Worm (Caenorhabditis elegans) whole organism, mixed stage, embryonic: Measurements from ENCODE around the gene T11B7.2.
A peak's percentile ranks its signal among the peaks of the same experiment; 100 is the strongest.

ENCODE experiments used
- M03D4.4 ChIP-seq: sonication (generic microtip); optimal IDR thresholded peaks from 2 replicates; lab custom pipeline; 2017; ENCODE audit warnings: mild to moderate bottlenecking, missing genetic modification characterization, missing compliant biosample characterization
- bed-3 ChIP-seq: fragments of 200-800 bp; sonication (Bioruptor generic); optimal IDR thresholded peaks from 3 replicates; lab custom pipeline; 2018; ENCODE audit warnings: mild to moderate bottlenecking, missing genetic modification characterization, moderate library complexity, missing compliant biosample characterization
- blmp-1 ChIP-seq: fragments of 150-350 bp; optimal IDR thresholded peaks from 2 replicates; lab custom pipeline; 2014; ENCODE audit warnings: missing biosample characterization, missing genetic modification characterization
- ceh-39 ChIP-seq: fragments of 150-350 bp; optimal IDR thresholded peaks from 2 replicates; lab custom pipeline; 2014; ENCODE audit warnings: missing biosample characterization, missing genetic modification characterization
- ceh-43 ChIP-seq: fragments of 200-800 bp; sonication (Bioruptor generic); optimal IDR thresholded peaks from 2 replicates; lab custom pipeline; 2018; ENCODE audit warnings: mild to moderate bottlenecking, missing genetic modification characterization, moderate library complexity, missing compliant biosample characterization
- ceh-83 ChIP-seq: fragments of 200-800 bp; sonication (Bioruptor generic); optimal IDR thresholded peaks from 2 replicates; lab custom pipeline; 2018; ENCODE audit warnings: mild to moderate bottlenecking, missing genetic modification characterization, missing compliant biosample characterization
- ces-1 ChIP-seq: fragments of 150-350 bp; optimal IDR thresholded peaks from 2 replicates; lab custom pipeline; 2014; ENCODE audit warnings: missing biosample characterization, missing genetic modification reagents, missing genetic modification characterization
- cnd-1 ChIP-seq: fragments of 200-800 bp; sonication (Bioruptor generic); optimal IDR thresholded peaks from 2 replicates; lab custom pipeline; 2018; ENCODE audit warnings: mild to moderate bottlenecking, missing genetic modification characterization, missing compliant biosample characterization
- drap-1 ChIP-seq: fragments of 200-800 bp; sonication (Bioruptor generic); optimal IDR thresholded peaks from 3 replicates; lab custom pipeline; 2018; ENCODE audit warnings: mild to moderate bottlenecking, missing genetic modification characterization, missing compliant biosample characterization
- elt-1 ChIP-seq: sonication (generic microtip); optimal IDR thresholded peaks from 2 replicates; lab custom pipeline; 2017; ENCODE audit warnings: missing genetic modification characterization, mild to moderate bottlenecking, missing compliant biosample characterization, antibody characterized with exemption, moderate library complexity, borderline replicate concordance; ENCODE audit not compliant: insufficient read depth
- flh-1 ChIP-seq: fragments of 200-800 bp; sonication (Bioruptor generic); optimal IDR thresholded peaks from 2 replicates; lab custom pipeline; 2018; ENCODE audit warnings: mild to moderate bottlenecking, missing genetic modification characterization, moderate library complexity, missing compliant biosample characterization
- ham-2 ChIP-seq: fragments of 200-800 bp; sonication (Bioruptor generic); optimal IDR thresholded peaks from 2 replicates; lab custom pipeline; 2018; ENCODE audit warnings: mild to moderate bottlenecking, missing genetic modification characterization, missing compliant biosample characterization
- hlh-1 ChIP-seq: fragments of 150-350 bp; optimal IDR thresholded peaks from 2 replicates; lab custom pipeline; 2014; ENCODE audit warnings: missing biosample characterization, missing genetic modification reagents, missing genetic modification characterization
- lin-13 ChIP-seq: fragments of 150-350 bp; optimal IDR thresholded peaks from 2 replicates; lab custom pipeline; 2014; ENCODE audit warnings: missing biosample characterization, missing genetic modification characterization
- lin-32 ChIP-seq: fragments of 200-800 bp; sonication (Bioruptor generic); optimal IDR thresholded peaks from 2 replicates; lab custom pipeline; 2018; ENCODE audit warnings: mild to moderate bottlenecking, missing genetic modification characterization, missing compliant biosample characterization
- lsy-2 ChIP-seq: fragments of 150-350 bp; optimal IDR thresholded peaks from 2 replicates; lab custom pipeline; 2014; ENCODE audit warnings: missing biosample characterization, missing genetic modification characterization
- mep-1 ChIP-seq: fragments of 150-350 bp; optimal IDR thresholded peaks from 2 replicates; lab custom pipeline; 2017; ENCODE audit warnings: missing biosample characterization, missing genetic modification reagents, missing genetic modification characterization, inconsistent platforms
- mls-2 ChIP-seq: sonication (generic microtip); optimal IDR thresholded peaks from 2 replicates; lab custom pipeline; 2016; ENCODE audit warnings: mild to moderate bottlenecking, missing genetic modification characterization, moderate library complexity, missing compliant biosample characterization
- nhr-12 ChIP-seq: fragments of 150-350 bp; optimal IDR thresholded peaks from 2 replicates; lab custom pipeline; 2014; ENCODE audit warnings: missing biosample characterization, missing genetic modification characterization
- nhr-2 ChIP-seq: fragments of 150-350 bp; optimal IDR thresholded peaks from 2 replicates; lab custom pipeline; 2014; ENCODE audit warnings: missing biosample characterization, missing genetic modification characterization
- nhr-237 ChIP-seq: fragments of 150-350 bp; optimal IDR thresholded peaks from 2 replicates; lab custom pipeline; 2014; ENCODE audit warnings: missing biosample characterization, missing genetic modification characterization
- nhr-28 ChIP-seq: fragments of 150-350 bp; optimal IDR thresholded peaks from 2 replicates; lab custom pipeline; 2014; ENCODE audit warnings: missing biosample characterization, missing genetic modification characterization
- nhr-76 ChIP-seq: sonication (generic microtip); optimal IDR thresholded peaks from 2 replicates; lab custom pipeline; 2017; ENCODE audit warnings: missing biosample characterization, missing genetic modification characterization
- pha-4 ChIP-seq: fragments of 150-350 bp; optimal IDR thresholded peaks from 2 replicates; lab custom pipeline; 2018; ENCODE audit warnings: missing biosample characterization, missing genetic modification reagents, missing genetic modification characterization
- sem-2 ChIP-seq: fragments of 200-800 bp; sonication (Bioruptor generic); optimal IDR thresholded peaks from 2 replicates; lab custom pipeline; 2018; ENCODE audit warnings: mild to moderate bottlenecking, missing genetic modification characterization, missing compliant biosample characterization
- snpc-4 ChIP-seq: fragments of 150-350 bp; optimal IDR thresholded peaks from 2 replicates; lab custom pipeline; 2014; ENCODE audit warnings: missing biosample characterization, missing genetic modification characterization
- sptf-1 ChIP-seq: sonication (generic microtip); optimal IDR thresholded peaks from 2 replicates; lab custom pipeline; 2017; ENCODE audit warnings: mild to moderate bottlenecking, missing genetic modification characterization, moderate library complexity, missing compliant biosample characterization
- unc-120 ChIP-seq: sonication (generic microtip); optimal IDR thresholded peaks from 2 replicates; lab custom pipeline; 2017; ENCODE audit warnings: missing genetic modification characterization, missing compliant biosample characterization; ENCODE audit not compliant: poor library complexity, severe bottlenecking
- unc-62 ChIP-seq: fragments of 150-350 bp; optimal IDR thresholded peaks from 2 replicates; lab custom pipeline; 2014; ENCODE audit warnings: missing biosample characterization, missing genetic modification reagents, missing genetic modification characterization
- ztf-11 ChIP-seq: fragments of 150-350 bp; optimal IDR thresholded peaks from 2 replicates; lab custom pipeline; 2014; ENCODE audit warnings: missing biosample characterization, missing genetic modification characterization

Gene T11B7.2

DNA sequence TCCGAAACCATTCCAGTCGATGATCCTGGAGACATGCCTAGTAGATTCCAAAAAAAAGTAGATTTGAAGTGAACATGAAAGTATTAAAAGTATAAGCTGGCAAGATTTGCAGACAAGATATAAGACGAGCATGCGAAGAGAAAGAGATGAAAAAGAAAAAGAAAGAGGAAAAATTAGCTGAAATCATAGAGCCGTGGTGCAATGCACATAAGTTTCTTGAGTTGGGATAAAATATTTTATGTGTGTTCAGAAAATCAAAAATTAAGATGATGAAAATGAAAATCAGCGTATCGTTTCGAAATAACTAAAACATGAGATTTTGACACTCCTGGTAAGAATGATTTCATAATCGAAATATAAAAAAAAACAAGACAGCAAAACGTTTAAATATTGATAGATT, at the start of gene T11B7.2:
T11B7.2 (minus strand) TSS at position 101 of the 400 bp plus-strand sequence.
- no peak for TF ChIP-seq lin-32 (GFP tag; lab: Kevin White, UChicago)
- TF ChIP-seq unc-62 (GFP tag; lab: Kevin White, UChicago): no peak
- no peak for TF ChIP-seq ces-1 (GFP tag; lab: Kevin White, UChicago)
- no peak for TF ChIP-seq bed-3 (GFP tag; lab: Kevin White, UChicago)
- no peak for TF ChIP-seq ceh-43 (GFP tag; lab: Kevin White, UChicago)
- TF ChIP-seq snpc-4 (tag; lab: Kevin White, UChicago): no peak
- no peak for TF ChIP-seq ceh-83 (GFP tag; lab: Kevin White, UChicago)
- TF ChIP-seq ham-2 (GFP tag; lab: Kevin White, UChicago): no peak
- no peak for TF ChIP-seq pha-4 (tag; lab: Kevin White, UChicago)
- no peak for TF ChIP-seq lin-13

DNA sequence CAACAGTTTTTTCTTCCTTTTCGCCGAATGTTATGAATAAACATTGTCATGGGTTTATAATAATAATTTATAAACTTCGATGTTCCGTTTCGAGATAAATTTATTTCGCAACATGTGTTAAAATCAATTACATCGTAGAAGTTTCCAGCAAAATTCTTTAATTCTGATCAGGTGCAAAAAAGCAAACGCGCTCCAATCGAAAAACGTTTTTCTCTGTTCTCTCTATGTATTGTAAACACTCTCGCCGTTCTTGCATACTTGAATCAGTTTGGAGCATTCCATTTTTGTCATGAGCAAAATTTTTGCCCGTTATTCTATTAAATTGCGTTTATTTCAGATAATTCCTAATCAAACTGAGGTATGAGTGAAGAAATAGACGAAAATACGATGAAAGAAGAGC, 49.4 kb upstream of the T11B7.2 start, which contains the start of gene rad-54.L2:
rad-54.L2 (plus strand) TSS at position 332 of the 400 bp plus-strand sequence.
- TF ChIP-seq unc-62 (GFP tag; lab: Kevin White, UChicago) (no peak), mep-1 (tag; lab: Kevin White, UChicago) (peak; percentile 22), nhr-237 (peak; percentile 58), pha-4 (tag; lab: Kevin White, UChicago) (peak; percentile 90), ztf-11 (no peak), ceh-39 (peak; percentile 20), nhr-28 (tag; lab: Kevin White, UChicago) (no peak), lsy-2 (peak; percentile 40), hlh-1 (tag; lab: Kevin White, UChicago) (peak; percentile 21), ces-1 (GFP tag; lab: Kevin White, UChicago) (peak; percentile 57), unc-120 (tag; lab: Kevin White, UChicago) (peak; percentile 58)

DNA sequence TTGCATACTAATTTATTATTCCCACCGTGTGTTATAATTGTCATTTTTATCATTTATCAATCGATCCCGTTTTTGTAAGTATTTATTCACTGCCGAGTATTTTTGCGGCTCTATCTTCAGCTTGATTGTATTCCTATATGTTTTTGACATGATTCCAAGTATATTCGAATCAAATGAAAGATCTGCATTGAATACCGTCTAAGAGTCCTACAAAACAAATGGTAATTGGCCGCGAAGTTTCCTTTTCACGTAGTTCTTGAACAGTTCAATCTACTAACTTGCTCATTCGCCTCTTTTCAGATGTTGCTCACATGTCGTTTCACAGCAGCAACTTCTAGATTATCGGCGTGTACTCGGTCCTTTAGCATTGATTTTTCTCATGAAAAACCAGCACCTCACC, 48.2 kb upstream of the T11B7.2 start, which contains the start of gene C27B7.2:
C27B7.2 (plus strand) TSS at position 301 of the 400 bp plus-strand sequence.
- TF ChIP-seq ztf-11 (no peak), ceh-39 (no peak), sptf-1 (no peak), nhr-76 (tag; lab: Kevin White, UChicago) (no peak), ceh-83 (GFP tag; lab: Kevin White, UChicago) (no peak), ces-1 (GFP tag; lab: Kevin White, UChicago) (no peak), mls-2 (tag; lab: Kevin White, UChicago) (no peak), hlh-1 (tag; lab: Kevin White, UChicago) (no peak), lin-32 (GFP tag; lab: Kevin White, UChicago) (no peak), flh-1 (GFP tag; lab: Kevin White, UChicago) (no peak), nhr-2 (tag; lab: Kevin White, UChicago) (no peak), nhr-12 (tag; lab: Kevin White, UChicago) (no peak), nhr-28 (tag; lab: Kevin White, UChicago) (no peak), blmp-1 (tag; lab: Kevin White, UChicago) (no peak), ham-2 (GFP tag; lab: Kevin White, UChicago) (no peak), mep-1 (tag; lab: Kevin White, UChicago) (no peak), snpc-4 (tag; lab: Kevin White, UChicago) (no peak), cnd-1 (no peak)

DNA sequence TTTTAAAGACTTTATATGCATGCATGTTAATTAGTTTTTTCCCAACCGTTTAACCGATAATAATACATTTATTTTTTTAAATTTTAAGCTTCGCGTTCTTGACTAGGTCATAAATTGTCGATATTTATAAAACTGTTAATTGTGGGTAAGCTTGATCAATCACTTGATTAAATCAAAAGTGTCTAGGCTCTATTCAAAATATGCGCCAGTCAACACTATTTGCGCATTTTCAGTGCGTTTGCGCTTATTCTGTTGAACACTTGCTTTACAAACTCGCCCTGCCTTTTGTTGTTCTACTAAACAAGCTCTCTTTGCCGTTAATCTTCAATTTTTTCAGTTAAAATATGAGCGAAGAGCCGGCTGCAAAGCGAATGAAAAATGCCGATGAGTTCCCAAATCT, 46.8 kb upstream of the T11B7.2 start, which contains the start of gene spr-2:
spr-2 (plus strand) TSS at position 332 of the 400 bp plus-strand sequence.
- TF ChIP-seq M03D4.4 (tag; lab: Kevin White, UChicago) (no peak), pha-4 (tag; lab: Kevin White, UChicago) (peak; percentile 55), lin-13 (peak; percentile 5), ces-1 (GFP tag; lab: Kevin White, UChicago) (peak; percentile 83), ham-2 (GFP tag; lab: Kevin White, UChicago) (peak; percentile 38), mep-1 (tag; lab: Kevin White, UChicago) (peak; percentile 59)

DNA sequence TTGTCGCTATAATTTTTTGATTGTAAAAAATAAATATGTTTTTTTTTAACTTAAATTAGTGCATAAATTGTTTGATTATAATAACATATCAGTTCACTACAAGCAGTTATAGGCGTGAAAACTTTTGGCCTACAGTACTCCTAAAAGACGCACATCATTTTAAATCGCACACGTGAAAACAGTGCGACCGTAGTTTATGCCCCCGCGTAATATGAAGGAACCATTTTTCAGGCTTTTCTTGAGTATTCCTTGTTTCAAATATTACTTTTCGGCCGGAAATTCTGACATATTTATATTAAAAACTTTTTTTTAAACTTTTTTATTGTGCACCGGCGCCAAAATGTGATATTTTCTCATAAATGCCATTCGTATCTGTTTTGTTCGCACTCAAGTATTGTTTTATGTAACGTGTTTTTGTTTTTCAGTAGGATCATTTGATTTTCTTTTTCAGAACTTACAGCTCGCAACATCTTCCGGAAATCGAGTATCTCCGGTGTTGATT, 44.2 kb upstream of the T11B7.2 start, which contains the start of gene oma-1:
oma-1 (plus strand) TSS at position 452 of the 502 bp plus-strand sequence.
- no peak for TF ChIP-seq pha-4 (tag; lab: Kevin White, UChicago)
- TF ChIP-seq ceh-83 (GFP tag; lab: Kevin White, UChicago): no peak
- no peak for TF ChIP-seq drap-1 (GFP tag; lab: Kevin White, UChicago)
- TF ChIP-seq unc-120 (tag; lab: Kevin White, UChicago): no peak
- TF ChIP-seq bed-3 (GFP tag; lab: Kevin White, UChicago): no peak
- TF ChIP-seq nhr-28 (tag; lab: Kevin White, UChicago): no peak
- TF ChIP-seq unc-62 (GFP tag; lab: Kevin White, UChicago): no peak
- TF ChIP-seq sem-2 (GFP tag; lab: Kevin White, UChicago): no peak
- no peak for TF ChIP-seq blmp-1 (tag; lab: Kevin White, UChicago)
- TF ChIP-seq lin-13: no peak
- TF ChIP-seq nhr-2 (tag; lab: Kevin White, UChicago): no peak
- no peak for TF ChIP-seq hlh-1 (tag; lab: Kevin White, UChicago)
- no peak for TF ChIP-seq elt-1 (tag; lab: Kevin White, UChicago)
- TF ChIP-seq cnd-1: no peak
- no peak for TF ChIP-seq ceh-43 (GFP tag; lab: Kevin White, UChicago)
